Fruit fly (Drosophila melanogaster) whole organism, embryonic: Measurements from ENCODE around the gene dpr20.

Experiments used
- Abd-B ChIP-seq: fragments of 200-800 bp; sonication (Bioruptor generic); optimal IDR thresholded peaks from 2 replicates; lab custom pipeline; 2018; ENCODE audit warnings: missing biosample characterization, mild to moderate bottlenecking, missing genetic modification characterization, moderate library complexity
- Bteb2 ChIP-seq: fragments of 200-800 bp; sonication (Bioruptor generic); optimal IDR thresholded peaks from 2 replicates; lab custom pipeline; 2016; ENCODE audit warnings: missing biosample characterization, missing genetic modification characterization
- CG10209 ChIP-seq: fragments of 200-800 bp; sonication (Bioruptor generic); optimal IDR thresholded peaks from 3 replicates; lab custom pipeline; 2017; ENCODE audit warnings: missing biosample characterization, mild to moderate bottlenecking, missing genetic modification characterization, missing genetic modification reagents
- CG11085 ChIP-seq: fragments of 200-800 bp; sonication (Bioruptor generic); IDR thresholded peaks from 2 replicates; pipeline ENCODE4 v1.3.6; 2022; ENCODE audit warnings: missing biosample characterization, missing genetic modification characterization
- CG12744 ChIP-seq: fragments of 200-800 bp; sonication (Bioruptor generic); optimal IDR thresholded peaks from 2 replicates; lab custom pipeline; 2016; ENCODE audit warnings: missing biosample characterization, missing genetic modification characterization
- CG13287 ChIP-seq: fragments of 200-800 bp; sonication (Bioruptor generic); IDR thresholded peaks from 2 replicates; pipeline ENCODE4 v1.3.6; 2022; ENCODE audit warnings: missing biosample characterization, missing genetic modification characterization; ENCODE audit not compliant: partially characterized antibody
- CG14860 ChIP-seq: fragments of 200-800 bp; sonication (Bioruptor generic); IDR thresholded peaks from 3 replicates; pipeline ENCODE4 v1.3.6; 2022; ENCODE audit warnings: missing biosample characterization, missing genetic modification characterization; ENCODE audit not compliant: partially characterized antibody
- CG1529 ChIP-seq: fragments of 200-800 bp; sonication (Bioruptor generic); optimal IDR thresholded peaks from 3 replicates; lab custom pipeline; 2018; ENCODE audit warnings: missing biosample characterization, missing genetic modification characterization
- CG1647 ChIP-seq: fragments of 200-800 bp; sonication (Bioruptor generic); optimal IDR thresholded peaks from 3 replicates; lab custom pipeline; 2016; ENCODE audit warnings: missing biosample characterization, missing genetic modification characterization
- CG17802 ChIP-seq: fragments of 200-800 bp; sonication (Bioruptor generic); optimal IDR thresholded peaks from 2 replicates; lab custom pipeline; 2018; ENCODE audit warnings: missing biosample characterization, mild to moderate bottlenecking, missing genetic modification characterization, moderate library complexity
- CG18011 ChIP-seq: fragments of 200-800 bp; sonication (Bioruptor generic); optimal IDR thresholded peaks from 2 replicates; lab custom pipeline; 2017; ENCODE audit warnings: missing biosample characterization, missing genetic modification characterization, mild to moderate bottlenecking, moderate library complexity, missing genotype
- CG31224 ChIP-seq: fragments of 200-800 bp; sonication (Bioruptor generic); IDR thresholded peaks from 2 replicates; pipeline ENCODE4 v1.3.6; 2022; ENCODE audit warnings: missing biosample characterization, missing genetic modification characterization
- CG31441 ChIP-seq: fragments of 200-800 bp; sonication (Bioruptor generic); IDR thresholded peaks from 2 replicates; pipeline ENCODE4 v1.3.6; 2022; ENCODE audit warnings: missing biosample characterization, missing genetic modification characterization
- CG33213 ChIP-seq: fragments of 200-800 bp; sonication (Bioruptor generic); optimal IDR thresholded peaks from 3 replicates; lab custom pipeline; 2016; ENCODE audit warnings: missing biosample characterization, missing genetic modification characterization
- CG3407 ChIP-seq: fragments of 200-800 bp; sonication (Bioruptor generic); optimal IDR thresholded peaks from 2 replicates; lab custom pipeline; 2018; ENCODE audit warnings: missing biosample characterization, mild to moderate bottlenecking, missing genetic modification characterization
- CG4328 ChIP-seq: fragments of 200-800 bp; sonication (Bioruptor generic); optimal IDR thresholded peaks from 3 replicates; lab custom pipeline; 2017; ENCODE audit warnings: missing biosample characterization, missing genetic modification reagents, missing genetic modification characterization
- CG7271 ChIP-seq: fragments of 200-800 bp; sonication (Bioruptor generic); optimal IDR thresholded peaks from 2 replicates; lab custom pipeline; 2018; ENCODE audit warnings: missing biosample characterization, mild to moderate bottlenecking, missing genetic modification characterization, moderate library complexity
- D19B ChIP-seq: fragments of 200-800 bp; sonication (Bioruptor generic); optimal IDR thresholded peaks from 2 replicates; lab custom pipeline; 2017; ENCODE audit warnings: missing biosample characterization, mild to moderate bottlenecking, missing genetic modification characterization
- Dref ChIP-seq: fragments of 200-800 bp; sonication (Bioruptor generic); IDR thresholded peaks from 2 replicates; pipeline ENCODE4 v1.3.6; 2022; ENCODE audit warnings: missing biosample characterization, missing genetic modification characterization
- Drgx ChIP-seq: fragments of 200-800 bp; sonication (Bioruptor generic); IDR thresholded peaks from 2 replicates; pipeline ENCODE4 v1.3.6; 2022; ENCODE audit warnings: missing biosample characterization, missing genetic modification characterization
- Gsc ChIP-seq: fragments of 200-800 bp; sonication (Bioruptor generic); IDR thresholded peaks from 2 replicates; pipeline ENCODE4 v1.3.6; 2022; ENCODE audit warnings: missing biosample characterization, missing genetic modification characterization
- H2.0 ChIP-seq: fragments of 200-800 bp; sonication (Bioruptor generic); IDR thresholded peaks from 2 replicates; pipeline ENCODE4 v1.3.6; 2022; ENCODE audit warnings: missing biosample characterization, missing genetic modification characterization
- Hey ChIP-seq: fragments of 200-800 bp; sonication (Bioruptor generic); optimal IDR thresholded peaks from 3 replicates; lab custom pipeline; 2018; ENCODE audit warnings: missing biosample characterization, mild to moderate bottlenecking, missing genetic modification characterization
- Hr78 ChIP-seq, 2 experiments: fragments of 200-800 bp in 1 of 2; fragments of >200 bp in 1 of 2; sonication (Bioruptor generic) in 1 of 2; optimal IDR thresholded peaks; 2 replicates each; lab custom pipeline; 2017 to 2019; ENCODE audit warnings: missing biosample characterization in 2 of 2, missing genetic modification characterization in 2 of 2, mild to moderate bottlenecking in 1 of 2, moderate library complexity in 1 of 2
- Lhr ChIP-seq: fragments of 200-800 bp; sonication (Bioruptor generic); optimal IDR thresholded peaks from 3 replicates; lab custom pipeline; 2017; ENCODE audit warnings: mild to moderate bottlenecking, missing biosample characterization, missing genetic modification reagents, missing genetic modification characterization
- Nf-YB ChIP-seq: fragments of 200-800 bp; sonication (Bioruptor generic); optimal IDR thresholded peaks from 3 replicates; lab custom pipeline; 2019; ENCODE audit warnings: missing biosample characterization, mild to moderate bottlenecking, missing genetic modification characterization, moderate library complexity
- Ptx1 ChIP-seq: fragments of 200-800 bp; sonication (Bioruptor generic); IDR thresholded peaks from 2 replicates; pipeline ENCODE4 v1.3.6; 2022; ENCODE audit warnings: missing biosample characterization, missing genetic modification characterization
- da ChIP-seq: fragments of 200-800 bp; sonication (Bioruptor generic); optimal IDR thresholded peaks from 2 replicates; lab custom pipeline; 2016; ENCODE audit warnings: missing biosample characterization, missing genetic modification characterization
- en ChIP-seq: fragments of 200-800 bp; sonication (Bioruptor generic); optimal IDR thresholded peaks from 2 replicates; lab custom pipeline; 2016; ENCODE audit warnings: missing biosample characterization, missing genetic modification characterization
- fd64A ChIP-seq: fragments of 200-800 bp; sonication (Bioruptor generic); optimal IDR thresholded peaks from 3 replicates; lab custom pipeline; 2018; ENCODE audit warnings: missing biosample characterization, mild to moderate bottlenecking, missing genetic modification characterization
- grau ChIP-seq: fragments of 200-800 bp; optimal IDR thresholded peaks from 3 replicates; lab custom pipeline; 2019; ENCODE audit warnings: missing biosample characterization, mild to moderate bottlenecking, missing genetic modification characterization, moderate library complexity
- gro ChIP-seq: fragments of 200-800 bp; sonication (Bioruptor generic); optimal IDR thresholded peaks from 2 replicates; lab custom pipeline; 2016; ENCODE audit warnings: missing biosample characterization, missing genetic modification characterization
- insv ChIP-seq, 2 experiments: fragments of 200-800 bp; sonication (Bioruptor generic); optimal IDR thresholded peaks; 3 replicates each; lab custom pipeline; 2016 to 2018; ENCODE audit warnings: missing biosample characterization in 2 of 2, missing genetic modification characterization in 2 of 2
- jigr1 ChIP-seq: fragments of 200-800 bp; sonication (Bioruptor generic); IDR thresholded peaks from 3 replicates; pipeline ENCODE4 v1.3.6; 2022; ENCODE audit warnings: missing biosample characterization, missing genetic modification characterization
- knrl ChIP-seq: fragments of 200-800 bp; sonication (Bioruptor generic); IDR thresholded peaks from 3 replicates; pipeline ENCODE4 v1.3.6; 2022; ENCODE audit warnings: missing biosample characterization, missing genetic modification characterization; ENCODE audit not compliant: partially characterized antibody
- nerfin-1 ChIP-seq: fragments of 200-800 bp; sonication (Bioruptor generic); optimal IDR thresholded peaks from 3 replicates; lab custom pipeline; 2019; ENCODE audit warnings: missing biosample characterization, mild to moderate bottlenecking, missing genetic modification characterization, moderate library complexity
- nerfin-2 ChIP-seq: fragments of 200-800 bp; sonication (Bioruptor generic); IDR thresholded peaks from 2 replicates; pipeline ENCODE4 v1.3.6; 2022; ENCODE audit warnings: missing biosample characterization, missing genetic modification characterization; ENCODE audit not compliant: partially characterized antibody
- nmo ChIP-seq: fragments of 200-800 bp; sonication (Bioruptor generic); optimal IDR thresholded peaks from 2 replicates; lab custom pipeline; 2018; ENCODE audit warnings: missing biosample characterization, mild to moderate bottlenecking, missing genetic modification characterization, moderate library complexity
- onecut ChIP-seq: fragments of 200-800 bp; sonication (Bioruptor generic); IDR thresholded peaks from 2 replicates; pipeline ENCODE4 v1.3.6; 2022; ENCODE audit warnings: missing biosample characterization, missing genetic modification characterization
- repo ChIP-seq: fragments of 200-800 bp; sonication (Bioruptor generic); optimal IDR thresholded peaks from 2 replicates; lab custom pipeline; 2016; ENCODE audit warnings: missing biosample characterization, missing genetic modification characterization
- sens ChIP-seq: fragments of 200-800 bp; sonication (Bioruptor generic); peaks from one replicate; lab custom pipeline; 2016; ENCODE audit warnings: missing biosample characterization, missing genetic modification characterization
- sens-2 ChIP-seq: fragments of 200-800 bp; sonication (Bioruptor generic); IDR thresholded peaks from 2 replicates; pipeline ENCODE4 v1.3.6; 2022; ENCODE audit warnings: missing biosample characterization, missing genetic modification characterization
- slp2 ChIP-seq: fragments of 200-800 bp; sonication (Bioruptor generic); optimal IDR thresholded peaks from 2 replicates; lab custom pipeline; 2016; ENCODE audit warnings: missing biosample characterization, missing genetic modification characterization
- trh ChIP-seq: fragments of 200-800 bp; sonication (Bioruptor generic); optimal IDR thresholded peaks from 2 replicates; lab custom pipeline; 2016; ENCODE audit warnings: missing biosample characterization, missing genetic modification characterization
- twi ChIP-seq: fragments of 200-800 bp; optimal IDR thresholded peaks from 2 replicates; lab custom pipeline; 2019; ENCODE audit warnings: missing biosample characterization, mild to moderate bottlenecking, missing genetic modification characterization, moderate library complexity
- unpg ChIP-seq: fragments of 200-800 bp; sonication (Bioruptor generic); optimal IDR thresholded peaks from 3 replicates; lab custom pipeline; 2018; ENCODE audit warnings: missing biosample characterization, mild to moderate bottlenecking, missing genetic modification characterization, moderate library complexity
- vnd ChIP-seq: fragments of 200-800 bp; sonication (Bioruptor generic); IDR thresholded peaks from 3 replicates; pipeline ENCODE4 v1.3.6; 2022; ENCODE audit warnings: missing biosample characterization, missing genetic modification characterization; ENCODE audit not compliant: partially characterized antibody
- vvl ChIP-seq: fragments of 200-800 bp; sonication (Bioruptor generic); IDR thresholded peaks from 2 replicates; pipeline ENCODE4 v1.3.6; 2022; ENCODE audit warnings: missing biosample characterization, missing genetic modification characterization
- wdn ChIP-seq: fragments of 200-800 bp; sonication (Bioruptor generic); IDR thresholded peaks from 2 replicates; pipeline ENCODE4 v1.3.6; 2022; ENCODE audit warnings: missing biosample characterization, missing genetic modification characterization
- zen2 ChIP-seq: fragments of 200-800 bp; sonication (Bioruptor generic); IDR thresholded peaks from 3 replicates; pipeline ENCODE4 v1.3.6; 2022; ENCODE audit warnings: missing biosample characterization, missing genetic modification characterization; ENCODE audit not compliant: partially characterized antibody

Gene dpr20

DNA sequence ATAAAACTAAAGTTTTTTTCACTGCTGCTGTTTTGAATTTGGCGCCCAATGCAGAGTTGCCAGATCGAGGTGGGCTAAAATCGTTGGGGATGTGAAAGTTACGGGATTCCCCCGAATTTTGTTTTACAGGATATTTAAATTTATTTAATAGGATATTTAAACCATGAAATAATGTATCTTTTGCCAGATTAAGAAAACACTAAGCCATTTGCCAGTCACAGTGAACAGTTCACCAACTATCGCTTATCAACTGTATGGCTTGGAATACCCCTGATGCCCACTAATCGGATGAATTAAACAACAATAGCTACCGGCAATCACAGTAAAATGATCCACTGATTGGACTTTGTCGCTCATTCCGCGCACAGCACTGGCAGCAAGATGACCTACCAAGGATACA, 6.0 kb downstream of the dpr20 start, which contains the start of gene Dci:
Gene Dci (plus strand): TSS at position 286 of the 400 bp plus-strand sequence.
- TF ChIP-seq onecut (GFP tag; lab: Robert Waterston, UW) (peak; percentile 9; the same call in 1 of the 2 replicates), Hey (tag; lab: Kevin White, UChicago) (no peak), grau (tag; lab: Kevin White, UChicago) (peak; percentile 71), fd64A (GFP tag; lab: Kevin White, UChicago) (no peak), slp2 (GFP tag; lab: Kevin White, UChicago) (peak; percentile 67), CG10209 (GFP tag; lab: Kevin White, UChicago) (peak; percentile 62), twi (tag; lab: Kevin White, UChicago) (no peak), CG7271 (tag; lab: Kevin White, UChicago) (no peak), da (GFP tag; lab: Kevin White, UChicago) (peak; percentile 20), Nf-YB (GFP tag; lab: Kevin White, UChicago) (no peak), insv (GFP tag; optimal IDR thresholded peaks at IDR 0.05; lab: Kevin White, UChicago) (peak in 1 of 2 experiments; percentile 64), CG13287 (GFP tag; lab: Robert Waterston, UW) (peak; percentile 91), Lhr (GFP tag; lab: Kevin White, UChicago) (peak; percentile 27), wdn (GFP tag; lab: Robert Waterston, UW) (peak; percentile 32; the same call in 1 of the 2 replicates), trh (GFP tag; lab: Kevin White, UChicago) (peak; percentile 50), CG33213 (peak; percentile 55), Ptx1 (GFP tag; lab: Robert Waterston, UW) (peak; percentile 80), CG18011 (GFP tag; lab: Kevin White, UChicago) (no peak), CG11085 (peak; percentile 68), CG14860 (peak; percentile 74; the same call in 2 of the 3 replicates), jigr1 (GFP tag; lab: Robert Waterston, UW) (peak; percentile 48; the same call in 1 of the 3 replicates), CG31224 (GFP tag; lab: Robert Waterston, UW) (peak; percentile 60; the same call in 1 of the 2 replicates), vvl (GFP tag; lab: Robert Waterston, UW) (peak; percentile 82), Drgx (GFP tag; lab: Robert Waterston, UW) (no peak), CG31441 (GFP tag; lab: Robert Waterston, UW) (peak; percentile 74), CG3407 (GFP tag; lab: Kevin White, UChicago) (peak; percentile 29), Bteb2 (GFP tag; lab: Kevin White, UChicago) (peak; percentile 59), zen2 (GFP tag; lab: Robert Waterston, UW) (peak; percentile 39; the same call in 1 of the 3 replicates), Hr78 (GFP tag; optimal IDR thresholded peaks at IDR 0.05; lab: Kevin White, UChicago) (peak in 1 of 2 experiments; percentile 69), nerfin-2 (GFP tag; lab: Robert Waterston, UW) (peak; percentile 53; the same call in 1 of the 2 replicates), knrl (GFP tag; lab: Robert Waterston, UW) (peak; percentile 91), H2.0 (GFP tag; lab: Robert Waterston, UW) (peak; percentile 86), nmo (GFP tag; lab: Kevin White, UChicago) (peak; percentile 74), CG12744 (GFP tag; lab: Kevin White, UChicago) (peak; percentile 38), CG4328 (GFP tag; lab: Kevin White, UChicago) (no peak), sens-2 (GFP tag; lab: Robert Waterston, UW) (0 out of 2 replicates have a peak, but pooled peaks have one; percentile 21), CG1529 (peak; percentile 39), Gsc (GFP tag; lab: Robert Waterston, UW) (no peak), CG1647 (GFP tag; lab: Kevin White, UChicago) (peak; percentile 66), repo (GFP tag; lab: Kevin White, UChicago) (peak; percentile 50), vnd (GFP tag; lab: Robert Waterston, UW) (peak; percentile 74), en (GFP tag; lab: Kevin White, UChicago) (no peak), D19B (GFP tag; lab: Kevin White, UChicago) (no peak), sens (GFP tag; lab: Kevin White, UChicago) (peak; percentile 97), nerfin-1 (tag; lab: Kevin White, UChicago) (no peak), CG17802 (tag; lab: Kevin White, UChicago) (no peak), Dref (peak; percentile 47), unpg (GFP tag; lab: Kevin White, UChicago) (peak; percentile 63), gro (GFP tag; lab: Kevin White, UChicago) (no peak), Abd-B (GFP tag; lab: Kevin White, UChicago) (peak; percentile 86)
